Worm (Caenorhabditis elegans): ENCODE data around the gene Y34B4A.4.

Gene Y34B4A.4

ce11 chrX:5255320-5255719 lies 8.8 kb upstream of the Y34B4A.4 start:
- no peak for TF ChIP-seq drap-1 (GFP tag; optimal IDR thresholded peaks at IDR 0.05)
- TF ChIP-seq cnd-1 (tag; optimal IDR thresholded peaks at IDR 0.05): no peak
- no peak for TF ChIP-seq unc-120 (tag; optimal IDR thresholded peaks at IDR 0.05; ENCODE audit: poor library complexity, severe bottlenecking)
- TF ChIP-seq nhr-12 (tag; optimal IDR thresholded peaks at IDR 0.05): no peak
- no peak for TF ChIP-seq flh-1 (GFP tag; optimal IDR thresholded peaks at IDR 0.05)
- no peak for TF ChIP-seq zip-8 (tag; optimal IDR thresholded peaks at IDR 0.05)
- TF ChIP-seq nhr-76 (tag; optimal IDR thresholded peaks at IDR 0.05): no peak
- TF ChIP-seq blmp-1 (tag; optimal IDR thresholded peaks at IDR 0.05): no peak
- TF ChIP-seq ces-1 (GFP tag; optimal IDR thresholded peaks at IDR 0.05): no peak
- no peak for TF ChIP-seq lin-13 (tag; optimal IDR thresholded peaks at IDR 0.05)
- TF ChIP-seq nhr-28 (tag; optimal IDR thresholded peaks at IDR 0.05): no peak
- TF ChIP-seq ham-2 (GFP tag; optimal IDR thresholded peaks at IDR 0.05): no peak
- no peak for TF ChIP-seq tbx-8 (GFP tag; optimal IDR thresholded peaks at IDR 0.05)
- TF ChIP-seq ceh-83 (GFP tag; optimal IDR thresholded peaks at IDR 0.05): no peak
- no peak for TF ChIP-seq elt-1 (tag; optimal IDR thresholded peaks at IDR 0.05; ENCODE audit: borderline replicate concordance, insufficient read depth)
- no peak for TF ChIP-seq ceh-43 (GFP tag; optimal IDR thresholded peaks at IDR 0.05)
- TF ChIP-seq unc-39 (tag; optimal IDR thresholded peaks at IDR 0.05): no peak
- no peak for TF ChIP-seq pha-4 (tag; optimal IDR thresholded peaks at IDR 0.05)
- TF ChIP-seq lin-32 (GFP tag; optimal IDR thresholded peaks at IDR 0.05): no peak
- TF ChIP-seq M03D4.4 (tag; optimal IDR thresholded peaks at IDR 0.05): no peak

ce11 chrX:5256999-5257398 lies 7.1 kb upstream of the Y34B4A.4 start, which contains the start of gene nspg-12:
TSS of gene nspg-12 (plus strand) at chrX:5257299.
- TF ChIP-seq nhr-2 (tag; optimal IDR thresholded peaks at IDR 0.05) (no peak), lin-32 (GFP tag; optimal IDR thresholded peaks at IDR 0.05) (no peak), lin-13 (tag; optimal IDR thresholded peaks at IDR 0.05) (no peak), mab-5 (tag; optimal IDR thresholded peaks at IDR 0.05) (no peak), flh-1 (GFP tag; optimal IDR thresholded peaks at IDR 0.05) (no peak)

- no peak for TF ChIP-seq mab-5 (tag; optimal IDR thresholded peaks at IDR 0.05)
- TF ChIP-seq sptf-1 (tag; optimal IDR thresholded peaks at IDR 0.05): no peak
- TF ChIP-seq tbx-8 (GFP tag; optimal IDR thresholded peaks at IDR 0.05): no peak
- no peak for TF ChIP-seq blmp-1 (tag; optimal IDR thresholded peaks at IDR 0.05)
- TF ChIP-seq hlh-1 (tag; optimal IDR thresholded peaks at IDR 0.05): no peak
- TF ChIP-seq mls-2 (tag; optimal IDR thresholded peaks at IDR 0.05): no peak
- TF ChIP-seq lsy-2 (tag; optimal IDR thresholded peaks at IDR 0.05): no peak
- no peak for TF ChIP-seq ztf-11 (tag; optimal IDR thresholded peaks at IDR 0.05)
- TF ChIP-seq unc-39 (tag; optimal IDR thresholded peaks at IDR 0.05): no peak
Observed at ce11 chrX:5260389-5260788, 3.7 kb upstream of the Y34B4A.4 start.

- no peak for TF ChIP-seq ceh-83 (GFP tag; optimal IDR thresholded peaks at IDR 0.05)
- TF ChIP-seq zip-8 (tag; optimal IDR thresholded peaks at IDR 0.05): no peak
- no peak for TF ChIP-seq ces-1 (GFP tag; optimal IDR thresholded peaks at IDR 0.05)
- TF ChIP-seq hlh-1 (tag; optimal IDR thresholded peaks at IDR 0.05): no peak
- TF ChIP-seq mab-5 (tag; optimal IDR thresholded peaks at IDR 0.05): no peak
- TF ChIP-seq ztf-11 (tag; optimal IDR thresholded peaks at IDR 0.05): no peak
- TF ChIP-seq mls-2 (tag; optimal IDR thresholded peaks at IDR 0.05): no peak
Observed at ce11 chrX:5262033-5262432, 2.1 kb upstream of the Y34B4A.4 start.

- TF ChIP-seq elt-1 (tag; optimal IDR thresholded peaks at IDR 0.05; ENCODE audit: borderline replicate concordance, insufficient read depth) (no peak), mab-5 (tag; optimal IDR thresholded peaks at IDR 0.05) (no peak), mep-1 (tag; optimal IDR thresholded peaks at IDR 0.05) (no peak), M03D4.4 (tag; optimal IDR thresholded peaks at IDR 0.05) (no peak), sem-2 (GFP tag; optimal IDR thresholded peaks at IDR 0.05) (no peak), unc-39 (tag; optimal IDR thresholded peaks at IDR 0.05) (no peak), nhr-2 (tag; optimal IDR thresholded peaks at IDR 0.05) (no peak), lin-13 (tag; optimal IDR thresholded peaks at IDR 0.05) (no peak), tbx-8 (GFP tag; optimal IDR thresholded peaks at IDR 0.05) (no peak), sptf-1 (tag; optimal IDR thresholded peaks at IDR 0.05) (no peak), nhr-76 (tag; optimal IDR thresholded peaks at IDR 0.05) (no peak), elt-3 (tag; optimal IDR thresholded peaks at IDR 0.05) (no peak), ceh-39 (tag; optimal IDR thresholded peaks at IDR 0.05) (no peak), unc-62 (GFP tag; optimal IDR thresholded peaks at IDR 0.05) (no peak), cnd-1 (tag; optimal IDR thresholded peaks at IDR 0.05) (no peak), flh-1 (GFP tag; optimal IDR thresholded peaks at IDR 0.05) (no peak), ceh-83 (GFP tag; optimal IDR thresholded peaks at IDR 0.05) (no peak), bed-3 (GFP tag; optimal IDR thresholded peaks at IDR 0.05) (no peak)
Observed at ce11 chrX:5263585-5263984, 541 bp upstream of the Y34B4A.4 start.

Data from whole organism, mixed stage, embryonic.